Fruit fly (Drosophila melanogaster): ENCODE results near the gene CG16815.

Gene CG16815

DNA sequence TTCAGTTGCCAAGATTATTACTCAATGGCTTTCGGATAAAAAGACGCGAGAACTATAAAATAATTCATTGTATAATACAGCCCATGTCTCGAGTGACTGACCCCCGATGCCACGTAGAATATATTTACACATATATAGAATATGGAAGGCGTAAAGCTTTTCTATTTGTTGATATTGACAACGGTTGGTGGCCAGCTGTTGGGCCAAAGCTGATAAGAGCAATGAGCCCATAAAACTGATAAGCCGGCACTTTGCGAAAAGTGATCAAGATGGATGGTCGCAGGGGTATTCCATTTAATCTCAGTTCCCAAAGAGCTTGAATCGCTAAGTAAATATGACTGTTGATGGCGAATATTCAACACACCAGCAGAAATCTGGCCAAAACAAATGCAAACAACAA lies 39.1 kb upstream of the CG16815 start (continued):
- TF ChIP-seq CG34376 (GFP tag; optimal IDR thresholded peaks at IDR 0.05): peak; percentile 91
- TF ChIP-seq ac (GFP tag; optimal IDR thresholded peaks at IDR 0.05): no peak
- TF ChIP-seq CG32767 (GFP tag; IDR thresholded peaks at IDR 0.05): no peak
- no peak for TF ChIP-seq Fer3 (tag; optimal IDR thresholded peaks at IDR 0.05)
- peak; percentile 2 for TF ChIP-seq lbe (GFP tag; optimal IDR thresholded peaks at IDR 0.05)
- 0 out of 3 replicates have a peak, but pooled peaks have one; percentile 37 for TF ChIP-seq Dbx (GFP tag; IDR thresholded peaks at IDR 0.05)
- TF ChIP-seq inv (GFP tag; IDR thresholded peaks at IDR 0.05; ENCODE audit: partially characterized antibody): no peak
- TF ChIP-seq sens (GFP tag): peak; percentile 11
- no peak for TF ChIP-seq zfh2 (GFP tag; optimal IDR thresholded peaks at IDR 0.05)
- TF ChIP-seq tgo (GFP tag; IDR thresholded peaks at IDR 0.05): no peak
- no peak for TF ChIP-seq chinmo (GFP tag; IDR thresholded peaks at IDR 0.05; ENCODE audit: partially characterized antibody)
- no peak for TF ChIP-seq Meics (GFP tag; optimal IDR thresholded peaks at IDR 0.05)
- TF ChIP-seq schlank (tag; optimal IDR thresholded peaks at IDR 0.05): no peak
- TF ChIP-seq dati (GFP tag; IDR thresholded peaks at IDR 0.05): no peak
- TF ChIP-seq Gsc (GFP tag; IDR thresholded peaks at IDR 0.05): no peak
- TF ChIP-seq Bgb (GFP tag; IDR thresholded peaks at IDR 0.05; ENCODE audit: partially characterized antibody): no peak
- TF ChIP-seq CG2120 (GFP tag; optimal IDR thresholded peaks at IDR 0.05): no peak
- no peak for TF ChIP-seq sr (GFP tag; IDR thresholded peaks at IDR 0.05)
- no peak for TF ChIP-seq CoRest (tag; optimal IDR thresholded peaks at IDR 0.05)
- peak; percentile 12 for TF ChIP-seq CG7987 (GFP tag; optimal IDR thresholded peaks at IDR 0.05)
- no peak for TF ChIP-seq dan (GFP tag; IDR thresholded peaks at IDR 0.05)
- peak; percentile 32 for TF ChIP-seq Hmr (GFP tag; optimal IDR thresholded peaks at IDR 0.05)
- no peak for TF ChIP-seq CG11247 (GFP tag; IDR thresholded peaks at IDR 0.05)
- TF ChIP-seq Bdp1 (GFP tag; optimal IDR thresholded peaks at IDR 0.05): no peak
- TF ChIP-seq Oaz (GFP tag; IDR thresholded peaks at IDR 0.05): no peak
- no peak for TF ChIP-seq CG3838 (GFP tag; optimal IDR thresholded peaks at IDR 0.05)
- TF ChIP-seq sug (tag; optimal IDR thresholded peaks at IDR 0.05): peak; percentile 89
- TF ChIP-seq CG15073 (GFP tag; optimal IDR thresholded peaks at IDR 0.05): no peak
- TF ChIP-seq eyg (GFP tag; optimal IDR thresholded peaks at IDR 0.05): no peak
- TF ChIP-seq vnd (GFP tag; IDR thresholded peaks at IDR 0.05; ENCODE audit: partially characterized antibody): no peak
- TF ChIP-seq ERR (GFP tag; optimal IDR thresholded peaks at IDR 0.05): no peak
- TF ChIP-seq CG17802 (tag; optimal IDR thresholded peaks at IDR 0.05): no peak
- no peak for TF ChIP-seq CG11695 (GFP tag; IDR thresholded peaks at IDR 0.05)
- peak; percentile 32 for TF ChIP-seq MTF-1 (GFP tag; optimal IDR thresholded peaks at IDR 0.05; ENCODE audit: borderline replicate concordance)
- TF ChIP-seq vvl (GFP tag; IDR thresholded peaks at IDR 0.05): no peak
- TF ChIP-seq HmgZ (tag; optimal IDR thresholded peaks at IDR 0.05): peak; percentile 9
- TF ChIP-seq cas (GFP tag; IDR thresholded peaks at IDR 0.05): no peak
- TF ChIP-seq fd102C (GFP tag; optimal IDR thresholded peaks at IDR 0.05): no peak
- peak; percentile 25 for TF ChIP-seq Fer1 (GFP tag; optimal IDR thresholded peaks at IDR 0.05)

DNA sequence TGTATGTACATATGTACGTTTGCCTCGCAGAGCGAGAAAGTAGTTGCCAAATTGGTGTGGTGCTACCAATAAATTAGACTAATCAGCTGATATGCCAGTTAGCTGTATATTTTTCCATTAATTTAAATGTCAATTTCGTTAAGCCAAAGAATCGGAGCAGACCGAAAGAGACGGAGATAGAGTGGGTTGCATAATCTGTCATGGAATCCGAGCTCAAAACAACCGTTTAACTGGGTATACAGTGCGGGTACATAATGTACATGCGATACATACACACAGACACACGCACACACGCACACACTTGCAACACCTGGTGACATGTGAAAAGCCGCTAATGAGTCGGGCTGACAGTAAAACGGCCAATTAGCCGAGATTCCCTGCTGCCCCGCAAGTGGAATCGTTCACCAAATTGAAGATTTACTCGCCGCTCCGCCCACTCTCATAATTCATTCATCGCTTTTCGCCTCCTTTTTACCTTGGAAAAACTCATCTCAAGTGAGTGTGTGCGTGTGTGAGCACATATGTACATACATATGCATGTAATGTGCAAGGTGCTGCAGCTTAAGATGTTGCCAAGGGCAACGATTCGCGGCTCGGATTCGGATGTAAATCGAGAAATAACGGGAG lies 38.5 kb upstream of the CG16815 start:
- 0 out of 2 replicates have a peak, but pooled peaks have one; percentile 15 for TF ChIP-seq CG7372 (GFP tag; IDR thresholded peaks at IDR 0.05)
- no peak for TF ChIP-seq CG7786 (GFP tag; optimal IDR thresholded peaks at IDR 0.05)
- peak; percentile 37 for TF ChIP-seq D (optimal IDR thresholded peaks at IDR 0.05)
- TF ChIP-seq D (GFP tag; optimal IDR thresholded peaks at IDR 0.05): no peak
- peak; percentile 29; the same call in 1 of the 2 replicates for TF ChIP-seq vvl (GFP tag; IDR thresholded peaks at IDR 0.05)
- TF ChIP-seq Pdp1 (GFP tag; optimal IDR thresholded peaks at IDR 0.05): peak in 1 of 2 experiments; percentile 96
- no peak for TF ChIP-seq Nf-YB (GFP tag; optimal IDR thresholded peaks at IDR 0.05)
- peak; percentile 79 for TF ChIP-seq CG8478 (optimal IDR thresholded peaks at IDR 0.05)
- TF ChIP-seq cg (GFP tag; optimal IDR thresholded peaks at IDR 0.05): peak; percentile 90
- TF ChIP-seq CG34422 (GFP tag; IDR thresholded peaks at IDR 0.05): 0 out of 3 replicates have a peak, but pooled peaks have one; percentile 45
- TF ChIP-seq oc (tag; optimal IDR thresholded peaks at IDR 0.05): no peak
- TF ChIP-seq CG13123 (GFP tag; optimal IDR thresholded peaks at IDR 0.05): no peak
- no peak for TF ChIP-seq sd (tag; optimal IDR thresholded peaks at IDR 0.05)
- peak; percentile 15 for TF ChIP-seq Elba2 (GFP tag; optimal IDR thresholded peaks at IDR 0.05)
- peak; percentile 42 for TF ChIP-seq zen (tag; optimal IDR thresholded peaks at IDR 0.05)

Measured in whole organism, embryonic.